Worm (Caenorhabditis elegans) whole organism, L4 larva: ENCODE results near the gene B0365.9.

Experiments used
- D1046.2 ChIP-seq: fragments of 200-800 bp; sonication (Bioruptor generic); IDR thresholded peaks from 2 replicates; pipeline ENCODE4 v1.3.6; 2022; ENCODE audit warnings: missing genetic modification characterization, missing compliant biosample characterization
- F10B5.3 ChIP-seq: sonication (generic microtip); optimal IDR thresholded peaks from 2 replicates; lab custom pipeline; 2016; ENCODE audit warnings: mild to moderate bottlenecking, missing genetic modification characterization, missing compliant biosample characterization
- F44E2.7 ChIP-seq: fragments of 200-800 bp; sonication (Bioruptor generic); IDR thresholded peaks from 2 replicates; pipeline ENCODE4 v2.1.2; 2022; ENCODE audit warnings: missing genetic modification characterization, missing compliant biosample characterization
- F49E8.2 ChIP-seq: sonication (generic microtip); optimal IDR thresholded peaks from 2 replicates; lab custom pipeline; 2016; ENCODE audit warnings: missing compliant biosample characterization, mild to moderate bottlenecking, missing genetic modification characterization, borderline replicate concordance
- T26A8.4 ChIP-seq: fragments of 200-800 bp; sonication (Bioruptor generic); IDR thresholded peaks from 2 replicates; pipeline ENCODE4 v1.3.6; 2022; ENCODE audit warnings: missing genetic modification characterization, missing compliant biosample characterization
- Y105C5A.15 ChIP-seq: fragments of 200-800 bp; sonication (Bioruptor generic); IDR thresholded peaks from 2 replicates; pipeline ENCODE4 v1.3.6; 2022; ENCODE audit warnings: missing genetic modification characterization, missing compliant biosample characterization
- Y5F2A.4 ChIP-seq: fragments of 200-800 bp; sonication (Bioruptor generic); optimal IDR thresholded peaks from 2 replicates; lab custom pipeline; 2018; ENCODE audit warnings: mild to moderate bottlenecking, missing genetic modification characterization, missing compliant biosample characterization
- ZK546.5 ChIP-seq, 2 experiments: sonication (generic microtip); optimal IDR thresholded peaks; 2 replicates each; lab custom pipeline; 2017; ENCODE audit warnings: missing biosample characterization in 2 of 2, missing genetic modification characterization in 2 of 2
- aha-1 ChIP-seq: fragments of 150-350 bp; peaks from one replicate; lab custom pipeline; 2014; ENCODE audit warnings: missing biosample characterization, missing genetic modification characterization
- ceh-32 ChIP-seq: sonication (generic microtip); optimal IDR thresholded peaks from 2 replicates; lab custom pipeline; 2016; ENCODE audit warnings: mild to moderate bottlenecking, missing genetic modification characterization, missing compliant biosample characterization; ENCODE audit not compliant: poor library complexity
- ceh-82 ChIP-seq: sonication (generic microtip); optimal IDR thresholded peaks from 2 replicates; lab custom pipeline; 2017; ENCODE audit warnings: missing biosample characterization, missing genetic modification characterization
- ces-1 ChIP-seq: fragments of 150-350 bp; sonication (generic microtip); optimal IDR thresholded peaks from 4 replicates; lab custom pipeline; 2014; ENCODE audit warnings: missing biosample characterization, missing genetic modification reagents, missing genetic modification characterization
- cey-2 ChIP-seq: sonication (generic microtip); optimal IDR thresholded peaks from 3 replicates; lab custom pipeline; 2017; ENCODE audit warnings: missing genetic modification characterization, mild to moderate bottlenecking, missing compliant biosample characterization, antibody characterized with exemption, borderline replicate concordance; ENCODE audit not compliant: insufficient read depth
- daf-12 ChIP-seq: fragments of 150-350 bp; optimal IDR thresholded peaks from 2 replicates; lab custom pipeline; 2014; ENCODE audit warnings: missing biosample characterization, missing genetic modification reagents, missing genetic modification characterization
- daf-16 ChIP-seq, 3 experiments: sonication (generic microtip); optimal IDR thresholded peaks; 2 replicates each; lab custom pipeline; 2016 to 2017; ENCODE audit warnings: missing genetic modification characterization in 3 of 3, missing genetic modification reagents in 3 of 3, mild to moderate bottlenecking in 2 of 3, missing compliant biosample characterization in 2 of 3, missing biosample characterization in 1 of 3, moderate library complexity in 1 of 3
- dmd-8 ChIP-seq: fragments of 200-800 bp; sonication (Bioruptor generic); IDR thresholded peaks from 2 replicates; pipeline ENCODE4 v1.3.6; 2022; ENCODE audit warnings: missing genetic modification characterization, missing compliant biosample characterization
- dpl-1 ChIP-seq: fragments of 150-350 bp; optimal IDR thresholded peaks from 2 replicates; lab custom pipeline; 2014; ENCODE audit warnings: missing biosample characterization, missing genetic modification reagents, missing genetic modification characterization
- dve-1 ChIP-seq: sonication (generic microtip); optimal IDR thresholded peaks from 2 replicates; lab custom pipeline; 2017; ENCODE audit warnings: antibody characterized with exemption, mild to moderate bottlenecking, missing genetic modification characterization, missing compliant biosample characterization; ENCODE audit not compliant: insufficient read depth
- fkh-10 ChIP-seq: fragments of 150-350 bp; optimal IDR thresholded peaks from 2 replicates; lab custom pipeline; 2014; ENCODE audit warnings: missing biosample characterization, missing genetic modification reagents, missing genetic modification characterization
- gei-8 ChIP-seq: fragments of 200-800 bp; sonication (Bioruptor generic); optimal IDR thresholded peaks from 2 replicates; lab custom pipeline; 2018; ENCODE audit warnings: mild to moderate bottlenecking, missing genetic modification characterization, missing compliant biosample characterization
- hlh-11 ChIP-seq: fragments of 200-800 bp; sonication (Bioruptor generic); optimal IDR thresholded peaks from 2 replicates; lab custom pipeline; 2018; ENCODE audit warnings: mild to moderate bottlenecking, missing genetic modification characterization, missing compliant biosample characterization
- hmg-1.1 ChIP-seq: fragments of 200-800 bp; sonication (Bioruptor generic); IDR thresholded peaks from 2 replicates; pipeline ENCODE4 v1.3.6; 2022; ENCODE audit warnings: missing genetic modification reagents, missing genetic modification characterization, missing compliant biosample characterization
- jun-1 ChIP-seq: fragments of 150-350 bp; optimal IDR thresholded peaks from 2 replicates; lab custom pipeline; 2014; ENCODE audit warnings: missing biosample characterization, missing genetic modification reagents, missing genetic modification characterization
- lim-7 ChIP-seq: fragments of 200-800 bp; sonication (Bioruptor generic); IDR thresholded peaks from 2 replicates; pipeline ENCODE4 v1.3.6; 2022; ENCODE audit warnings: missing genetic modification characterization, missing compliant biosample characterization
- lin-1 ChIP-seq: fragments of 200-800 bp; sonication (Bioruptor generic); IDR thresholded peaks from 2 replicates; pipeline ENCODE4 v1.3.6; 2022; ENCODE audit warnings: missing genetic modification reagents, missing genetic modification characterization, missing compliant biosample characterization
- lin-15B ChIP-seq: fragments of 150-350 bp; sonication (generic microtip); optimal IDR thresholded peaks from 3 replicates; lab custom pipeline; 2014; ENCODE audit warnings: missing biosample characterization, missing genetic modification characterization
- lir-3 ChIP-seq: sonication (generic microtip); optimal IDR thresholded peaks from 2 replicates; lab custom pipeline; 2016; ENCODE audit warnings: mild to moderate bottlenecking, missing genetic modification characterization, missing compliant biosample characterization
- mdt-29 ChIP-seq: fragments of 200-800 bp; sonication (Bioruptor generic); IDR thresholded peaks from 2 replicates; pipeline ENCODE4 v1.3.6; 2022; ENCODE audit warnings: missing genetic modification reagents, missing genetic modification characterization, missing compliant biosample characterization
- mes-2 ChIP-seq: sonication (generic microtip); optimal IDR thresholded peaks from 2 replicates; lab custom pipeline; 2016; ENCODE audit warnings: missing genotype, mild to moderate bottlenecking, missing genetic modification characterization, missing compliant biosample characterization; ENCODE audit not compliant: poor library complexity, severe bottlenecking
- mxl-2 ChIP-seq: fragments of 200-800 bp; sonication (Bioruptor generic); conservative IDR thresholded peaks from 2 replicates; pipeline ENCODE4 v1.3.6; 2022; ENCODE audit warnings: missing genetic modification reagents, missing genetic modification characterization, missing compliant biosample characterization
- mxl-3 ChIP-seq: fragments of 200-800 bp; sonication (Bioruptor generic); optimal IDR thresholded peaks from 2 replicates; lab custom pipeline; 2018; ENCODE audit warnings: mild to moderate bottlenecking, missing genetic modification characterization, missing compliant biosample characterization
- nhr-10 ChIP-seq: fragments of 150-350 bp; optimal IDR thresholded peaks from 2 replicates; lab custom pipeline; 2014; ENCODE audit warnings: missing biosample characterization, missing genetic modification characterization
- nhr-11 ChIP-seq: fragments of 150-350 bp; optimal IDR thresholded peaks from 2 replicates; lab custom pipeline; 2014; ENCODE audit warnings: missing biosample characterization, missing genetic modification characterization
- nhr-111 ChIP-seq: fragments of 200-800 bp; sonication (Bioruptor generic); optimal IDR thresholded peaks from 2 replicates; lab custom pipeline; 2018; ENCODE audit warnings: mild to moderate bottlenecking, missing genetic modification characterization, missing compliant biosample characterization
- nhr-237 ChIP-seq: sonication (generic microtip); optimal IDR thresholded peaks from 2 replicates; lab custom pipeline; 2017; ENCODE audit warnings: missing biosample characterization, missing genetic modification characterization
- nhr-28 ChIP-seq: fragments of 150-350 bp; optimal IDR thresholded peaks from 2 replicates; lab custom pipeline; 2014; ENCODE audit warnings: missing biosample characterization, missing genetic modification characterization
- nhr-41 ChIP-seq: fragments of 200-800 bp; sonication (Bioruptor generic); IDR thresholded peaks from 2 replicates; pipeline ENCODE4 v1.3.6; 2022; ENCODE audit warnings: missing genetic modification reagents, missing genetic modification characterization, missing compliant biosample characterization
- nhr-42 ChIP-seq: fragments of 200-800 bp; sonication (Bioruptor generic); IDR thresholded peaks from 2 replicates; pipeline ENCODE4 v1.3.6; 2022; ENCODE audit warnings: missing genetic modification characterization, missing compliant biosample characterization
- nhr-6 ChIP-seq: fragments of 150-350 bp; optimal IDR thresholded peaks from 2 replicates; lab custom pipeline; 2014; ENCODE audit warnings: missing biosample characterization, missing genetic modification characterization
- pqm-1 ChIP-seq: sonication (generic microtip); optimal IDR thresholded peaks from 2 replicates; lab custom pipeline; 2017; ENCODE audit warnings: missing biosample characterization, missing genetic modification characterization
- saeg-2 ChIP-seq: fragments of 200-800 bp; sonication (Bioruptor generic); IDR thresholded peaks from 2 replicates; pipeline ENCODE4 v1.3.6; 2022; ENCODE audit warnings: missing genetic modification reagents, missing genetic modification characterization, missing compliant biosample characterization
- snpc-4 ChIP-seq: fragments of 150-350 bp; optimal IDR thresholded peaks from 2 replicates; lab custom pipeline; 2014; ENCODE audit warnings: missing biosample characterization, missing genetic modification characterization
- spr-3 ChIP-seq: fragments of 200-800 bp; sonication (Bioruptor generic); optimal IDR thresholded peaks from 2 replicates; lab custom pipeline; 2018; ENCODE audit warnings: mild to moderate bottlenecking, missing genetic modification characterization, missing compliant biosample characterization
- tra-1 ChIP-seq: fragments of 200-800 bp; sonication (Bioruptor generic); IDR thresholded peaks from 2 replicates; pipeline ENCODE4 v1.3.6; 2022; ENCODE audit warnings: missing genetic modification reagents, missing genetic modification characterization, missing compliant biosample characterization
- unc-130 ChIP-seq: sonication (generic microtip); optimal IDR thresholded peaks from 2 replicates; lab custom pipeline; 2016; ENCODE audit warnings: missing genetic modification reagents, missing genetic modification characterization, missing compliant biosample characterization
- vab-7 ChIP-seq: fragments of 200-800 bp; sonication (Bioruptor generic); IDR thresholded peaks from 2 replicates; pipeline ENCODE4 v1.3.6; 2022; ENCODE audit warnings: missing genetic modification reagents, missing genetic modification characterization, missing compliant biosample characterization
- zfp-2 ChIP-seq: sonication (generic microtip); optimal IDR thresholded peaks from 2 replicates; lab custom pipeline; 2016; ENCODE audit warnings: mild to moderate bottlenecking, missing genetic modification characterization, missing compliant biosample characterization
- zfp-3 ChIP-seq: fragments of 200-800 bp; sonication (Bioruptor generic); conservative IDR thresholded peaks from 2 replicates; pipeline ENCODE4 v1.3.6; 2022; ENCODE audit warnings: missing genetic modification reagents, missing genetic modification characterization, missing compliant biosample characterization

The B0365.9 gene

DNA sequence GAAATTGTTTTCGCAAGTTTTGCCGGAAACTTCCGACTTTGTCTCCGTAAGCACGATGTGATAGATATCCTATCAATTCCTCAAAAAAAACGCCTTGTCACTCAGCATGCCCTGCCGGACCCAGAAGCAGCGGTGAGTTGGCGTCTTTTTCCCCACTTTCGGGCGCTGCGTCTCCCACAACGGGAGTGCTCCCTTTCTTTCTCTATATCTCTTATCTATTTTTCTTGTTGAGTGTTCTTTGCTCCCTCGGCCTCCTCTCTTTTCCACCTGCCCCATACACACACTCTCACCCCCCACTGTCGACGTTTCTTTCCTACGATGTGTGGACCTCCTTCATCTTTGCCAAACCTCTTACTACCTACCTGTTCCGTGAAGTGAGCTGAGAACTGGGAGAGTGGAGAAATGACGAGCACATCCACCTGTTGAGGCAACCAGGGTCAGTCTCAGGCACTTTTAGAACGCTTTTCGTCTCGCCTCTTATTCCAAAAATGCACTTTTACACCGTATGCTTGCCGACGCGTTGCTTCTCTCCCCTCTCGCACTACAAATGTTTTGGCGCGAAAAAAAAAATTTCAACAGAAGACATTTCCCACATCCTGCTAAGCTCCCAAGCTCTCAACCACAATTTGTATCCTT lies 47.3 kb downstream of the B0365.9 start (continued):
- TF ChIP-seq nhr-11 (tag; lab: Kevin White, UChicago) (peak; percentile 81), hmg-1.1 (peak; percentile 73), nhr-237 (no peak), gei-8 (GFP tag; lab: Kevin White, UChicago) (no peak), dmd-8 (no peak), Y105C5A.15 (GFP tag; lab: Robert Waterston, UW) (0 out of 2 replicates have a peak, but pooled peaks have one; percentile 47), nhr-10 (tag; lab: Kevin White, UChicago) (peak; percentile 78), ceh-82 (tag; lab: Kevin White, UChicago) (no peak), mxl-2 (GFP tag; lab: Robert Waterston, UW) (no peak), dve-1 (peak; percentile 45), nhr-28 (peak; percentile 57), ZK546.5 (tag; optimal IDR thresholded peaks at IDR 0.05; lab: Kevin White, UChicago) (no peak), tra-1 (GFP tag; lab: Robert Waterston, UW) (peak; percentile 73), ceh-32 (tag; lab: Kevin White, UChicago) (no peak), dpl-1 (peak; percentile 28), spr-3 (no peak), F49E8.2 (tag; lab: Kevin White, UChicago) (no peak), ces-1 (GFP tag; lab: Kevin White, UChicago) (no peak)
- TF ChIP-seq, all 104 proteins: peak for 48

DNA sequence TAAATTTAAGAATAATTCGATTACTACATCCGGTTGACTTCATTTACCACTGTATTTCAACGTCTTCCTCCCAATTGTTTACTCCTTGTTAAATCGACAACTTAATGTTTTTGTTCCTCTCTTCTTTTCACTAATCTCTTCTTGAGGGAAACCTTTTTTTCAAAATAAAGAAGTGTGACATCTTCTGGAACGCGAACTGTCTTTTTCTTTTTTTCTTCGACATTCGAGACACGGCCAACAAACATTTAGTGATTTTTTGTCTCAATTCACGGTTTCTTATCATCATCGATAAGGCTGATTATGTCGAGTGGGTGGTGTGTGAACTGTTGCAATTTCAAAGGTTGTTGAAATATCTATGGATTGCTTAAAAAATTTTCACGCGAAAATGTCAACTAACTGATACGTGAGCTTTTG lies 48.1 kb downstream of the B0365.9 start:
- TF ChIP-seq lin-1 (no peak), pqm-1 (tag; lab: Kevin White, UChicago) (peak; percentile 54), ceh-32 (tag; lab: Kevin White, UChicago) (no peak), hlh-11 (tag; lab: Kevin White, UChicago) (peak; percentile 75), nhr-41 (GFP tag; lab: Robert Waterston, UW) (no peak), F49E8.2 (tag; lab: Kevin White, UChicago) (no peak), daf-16 (GFP tag; optimal IDR thresholded peaks at IDR 0.05; lab: Kevin White, UChicago) (no peak), daf-16 (tag; optimal IDR thresholded peaks at IDR 0.05; lab: Kevin White, UChicago) (peak; percentile 77), lin-15B (tag; lab: Kevin White, UChicago) (no peak), nhr-42 (GFP tag; lab: Robert Waterston, UW) (no peak), Y105C5A.15 (GFP tag; lab: Robert Waterston, UW) (no peak), nhr-11 (tag; lab: Kevin White, UChicago) (no peak), mxl-3 (GFP tag; lab: Kevin White, UChicago) (peak; percentile 52), zfp-2 (tag; lab: Kevin White, UChicago) (no peak), fkh-10 (GFP tag; lab: Kevin White, UChicago) (no peak), lir-3 (no peak), snpc-4 (tag; lab: Kevin White, UChicago) (no peak), vab-7 (GFP tag; lab: Robert Waterston, UW) (no peak), nhr-6 (tag; lab: Kevin White, UChicago) (no peak), Y5F2A.4 (GFP tag; lab: Kevin White, UChicago) (no peak), jun-1 (tag; lab: Kevin White, UChicago) (no peak), daf-12 (tag; lab: Kevin White, UChicago) (no peak), saeg-2 (GFP tag; lab: Robert Waterston, UW) (0 out of 2 replicates have a peak, but pooled peaks have one; percentile 39), nhr-10 (tag; lab: Kevin White, UChicago) (peak; percentile 7), mdt-29 (no peak), mes-2 (tag; lab: Kevin White, UChicago) (peak; percentile 16), gei-8 (GFP tag; lab: Kevin White, UChicago) (no peak), T26A8.4 (GFP tag; lab: Robert Waterston, UW) (no peak), tra-1 (GFP tag; lab: Robert Waterston, UW) (peak; percentile 69; the same call in 1 of the 2 replicates), F44E2.7 (GFP tag; lab: Robert Waterston, UW) (no peak), F10B5.3 (no peak), lim-7 (no peak), unc-130 (no peak), nhr-111 (no peak), D1046.2 (GFP tag; lab: Robert Waterston, UW) (no peak), aha-1 (tag; lab: Kevin White, UChicago) (peak; percentile 87), mxl-2 (GFP tag; lab: Robert Waterston, UW) (no peak), cey-2 (peak; percentile 79), zfp-3 (GFP tag; lab: Robert Waterston, UW) (no peak)
